3 fruit fly cellular contexts compared by ENCODE assay signal in the genomic region with DNA sequence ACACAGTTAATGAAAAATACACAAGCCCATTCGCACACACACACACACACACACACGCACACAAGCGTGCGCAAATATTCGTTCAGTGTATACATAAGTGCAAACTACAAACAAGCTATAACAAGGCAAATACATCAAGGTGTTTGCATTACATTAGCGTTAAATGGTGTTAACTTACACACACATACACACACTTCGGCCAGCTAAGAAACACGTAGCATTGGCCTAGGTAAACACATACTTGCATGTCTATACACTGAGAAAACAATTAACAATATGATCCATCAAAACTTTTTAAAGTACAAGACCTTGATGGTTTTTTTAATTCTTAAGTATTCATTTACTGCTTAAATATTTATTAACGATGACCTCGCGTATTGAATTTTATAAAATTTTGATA.
TF ChIP-seq lines count a peak whose summit lies in the region.

No protein-coding gene starts in this region.

- no peak for TF ChIP-seq CTCF in whole organism, embryonic (GFP tag; optimal IDR thresholded peaks at IDR 0.05; lab: Kevin White, UChicago)

TF ChIP-seq in whole organism, embryonic, 481 proteins besides CTCF, POLR2A, EP300 and RAD21 (continues in another document):
- TF ChIP-seq CG17186 (GFP tag; optimal IDR thresholded peaks at IDR 0.05; lab: Kevin White, UChicago) = no peak
- TF ChIP-seq fu2 (GFP tag; optimal IDR thresholded peaks at IDR 0.05; lab: Kevin White, UChicago) = no peak
- no peak for TF ChIP-seq tio (GFP tag; optimal IDR thresholded peaks at IDR 0.05; lab: Kevin White, UChicago)
- peak; percentile 18 for TF ChIP-seq CG1602 (GFP tag; optimal IDR thresholded peaks at IDR 0.05; lab: Kevin White, UChicago)
- TF ChIP-seq CG12942 (GFP tag; optimal IDR thresholded peaks at IDR 0.05; lab: Kevin White, UChicago) = no peak
- TF ChIP-seq usp (GFP tag; optimal IDR thresholded peaks at IDR 0.05; lab: Kevin White, UChicago) = no peak
- TF ChIP-seq CG4730 (GFP tag; IDR thresholded peaks at IDR 0.05; lab: Robert Waterston, UW) = no peak
- TF ChIP-seq NfI (GFP tag; optimal IDR thresholded peaks at IDR 0.05; lab: Kevin White, UChicago) = no peak
- no peak for TF ChIP-seq bsh (GFP tag; optimal IDR thresholded peaks at IDR 0.05; lab: Kevin White, UChicago)
- TF ChIP-seq fd96Cb (tag; optimal IDR thresholded peaks at IDR 0.05; lab: Kevin White, UChicago) = no peak
- no peak for TF ChIP-seq sisA (GFP tag; IDR thresholded peaks at IDR 0.05; lab: Robert Waterston, UW)
- TF ChIP-seq kay (GFP tag; optimal IDR thresholded peaks at IDR 0.05; lab: Kevin White, UChicago) = no peak
- TF ChIP-seq CG4617 (GFP tag; optimal IDR thresholded peaks at IDR 0.05; lab: Kevin White, UChicago; ENCODE audit: borderline replicate concordance) = no peak
- TF ChIP-seq BEAF-32 (GFP tag; optimal IDR thresholded peaks at IDR 0.05; lab: Kevin White, UChicago) = no peak
- no peak for TF ChIP-seq Hsf (GFP tag; optimal IDR thresholded peaks at IDR 0.05; lab: Kevin White, UChicago)
- TF ChIP-seq Bdp1 (GFP tag; optimal IDR thresholded peaks at IDR 0.05; lab: Kevin White, UChicago) = no peak
- no peak for TF ChIP-seq mld (GFP tag; IDR thresholded peaks at IDR 0.05; lab: Robert Waterston, UW; ENCODE audit: partially characterized antibody)
- TF ChIP-seq z (GFP tag; IDR thresholded peaks at IDR 0.05; lab: Robert Waterston, UW) = no peak
- no peak for TF ChIP-seq CG30403 (GFP tag; optimal IDR thresholded peaks at IDR 0.05; lab: Kevin White, UChicago)
- no peak for TF ChIP-seq Meics (GFP tag; optimal IDR thresholded peaks at IDR 0.05; lab: Kevin White, UChicago)
- peak; percentile 65 for TF ChIP-seq CG7271 (tag; optimal IDR thresholded peaks at IDR 0.05; lab: Kevin White, UChicago)
- no peak for TF ChIP-seq CG17912 (GFP tag; optimal IDR thresholded peaks at IDR 0.05; lab: Kevin White, UChicago)
- TF ChIP-seq pfk (GFP tag; optimal IDR thresholded peaks at IDR 0.05; lab: Kevin White, UChicago) = no peak
- TF ChIP-seq vnd (GFP tag; IDR thresholded peaks at IDR 0.05; lab: Robert Waterston, UW; ENCODE audit: partially characterized antibody) = no peak
- TF ChIP-seq vvl (GFP tag; IDR thresholded peaks at IDR 0.05; lab: Robert Waterston, UW) = no peak
- peak; percentile 19 for TF ChIP-seq dmrt11E (tag; optimal IDR thresholded peaks at IDR 0.05; lab: Kevin White, UChicago)
- no peak for TF ChIP-seq CG12236 (GFP tag; optimal IDR thresholded peaks at IDR 0.05; lab: Kevin White, UChicago)
- TF ChIP-seq Ets97D (GFP tag; optimal IDR thresholded peaks at IDR 0.05; lab: Kevin White, UChicago) = no peak
- TF ChIP-seq CG9876 (GFP tag; optimal IDR thresholded peaks at IDR 0.05; lab: Kevin White, UChicago) = no peak
- TF ChIP-seq CG10209 (GFP tag; optimal IDR thresholded peaks at IDR 0.05; lab: Kevin White, UChicago) = peak; percentile 26

TF ChIP-seq in whole organism, prepupa, 60 proteins besides CTCF, POLR2A, EP300 and RAD21:
- no peak for TF ChIP-seq net (GFP tag; optimal IDR thresholded peaks at IDR 0.05; lab: Kevin White, UChicago)
- no peak for TF ChIP-seq Sox102F (GFP tag; optimal IDR thresholded peaks at IDR 0.05; lab: Kevin White, UChicago)
- peak; percentile 18 for TF ChIP-seq fkh (GFP tag; optimal IDR thresholded peaks at IDR 0.05; lab: Kevin White, UChicago)
- TF ChIP-seq Hr39 (GFP tag; optimal IDR thresholded peaks at IDR 0.05; lab: Kevin White, UChicago) = no peak
- TF ChIP-seq CG7368 (GFP tag; optimal IDR thresholded peaks at IDR 0.05; lab: Kevin White, UChicago) = no peak
- no peak for TF ChIP-seq Eip75B (GFP tag; optimal IDR thresholded peaks at IDR 0.05; lab: Kevin White, UChicago)

TF ChIP-seq in whole organism, wandering third instar larva, 38 proteins besides CTCF, POLR2A, EP300 and RAD21:
- TF ChIP-seq Dfd (GFP tag; optimal IDR thresholded peaks at IDR 0.05; lab: Kevin White, UChicago) (peak; percentile 41), Sp1 (GFP tag; optimal IDR thresholded peaks at IDR 0.05; lab: Kevin White, UChicago) (no peak), rgr (GFP tag; optimal IDR thresholded peaks at IDR 0.05; lab: Kevin White, UChicago) (no peak), Mio (GFP tag; optimal IDR thresholded peaks at IDR 0.05; lab: Kevin White, UChicago) (no peak)
TF ChIP-seq in whole organism, wandering third instar larva: peak in this region for 1.
